Fruit fly (Drosophila melanogaster): Measurements from ENCODE around the gene CG33723.

CG33723 gene

DNA sequence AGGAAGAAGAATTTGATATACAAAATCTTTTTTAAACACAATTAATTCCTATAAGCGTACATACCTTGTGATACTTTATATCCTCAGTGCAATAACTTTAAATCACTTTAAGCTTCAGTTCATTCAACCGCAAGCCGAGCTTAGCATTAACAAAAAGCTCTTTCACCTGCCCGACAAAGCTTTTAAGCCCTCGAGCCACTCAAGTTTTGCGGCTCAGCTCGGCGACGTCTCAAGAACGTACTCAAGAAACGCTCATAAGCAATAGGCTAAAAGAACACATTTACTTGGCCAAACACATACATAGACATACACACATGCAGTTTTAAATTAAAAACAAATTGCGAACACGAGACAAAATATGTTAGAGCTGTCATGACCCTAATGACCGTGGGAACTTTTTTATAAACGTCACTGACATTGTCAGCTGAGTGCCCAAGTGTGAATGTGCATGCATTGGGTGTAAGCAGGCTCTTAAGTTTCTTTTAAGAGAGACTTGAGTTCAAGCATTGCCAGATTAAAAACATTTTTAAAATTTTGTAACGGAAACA, 5.9 kb upstream of the CG33723 start:
- TF ChIP-seq CG17801 (GFP tag; optimal IDR thresholded peaks at IDR 0.05; ENCODE audit: partially characterized antibody), result no peak

- no peak for TF ChIP-seq CG17801 (GFP tag; optimal IDR thresholded peaks at IDR 0.05; ENCODE audit: partially characterized antibody)
Observed at dm6 chr2L:9445753-9446152, 5.2 kb upstream of the CG33723 start.

dm6 chr2L:9442795-9443287, 2.3 kb upstream of the CG33723 start:
- TF ChIP-seq CG17801 (GFP tag; optimal IDR thresholded peaks at IDR 0.05; ENCODE audit: partially characterized antibody), result no peak

dm6 chr2L:9438227-9438626, 2.3 kb downstream of the CG33723 start:
- TF ChIP-seq CG17801 (GFP tag; optimal IDR thresholded peaks at IDR 0.05; ENCODE audit: partially characterized antibody), result peak; percentile 37

DNA sequence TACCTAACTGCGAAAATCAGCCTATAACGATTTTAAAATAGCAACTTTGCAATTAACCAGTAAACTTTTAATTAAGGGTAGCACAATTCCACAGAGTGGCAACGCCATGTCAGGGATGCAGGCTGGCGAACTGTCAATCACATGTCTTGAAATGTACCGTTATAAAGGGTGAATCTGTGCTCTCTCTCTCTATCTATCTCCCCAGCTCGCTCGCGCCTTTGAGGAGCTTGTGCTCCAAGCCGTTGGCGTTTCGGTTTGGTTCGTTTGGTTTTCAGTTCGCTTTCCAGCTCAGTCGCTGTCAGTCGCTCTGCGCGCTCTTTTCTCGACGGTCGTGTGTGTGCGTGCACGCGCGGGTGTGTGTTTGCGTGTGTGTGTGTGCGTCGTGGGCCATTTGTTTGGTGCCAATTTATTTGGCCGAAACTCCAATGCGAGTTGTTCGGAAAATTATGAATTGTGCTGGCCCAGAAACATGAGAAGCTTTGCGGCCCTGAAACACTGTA, 3.3 kb downstream of the CG33723 start, which contains the start of gene numb:
Gene numb, plus strand, starts transcription at position 254 of the 500 bp plus-strand sequence.
- peak; percentile 55 for TF ChIP-seq CG17801 (GFP tag; optimal IDR thresholded peaks at IDR 0.05; ENCODE audit: partially characterized antibody)

- TF ChIP-seq CG17801 (GFP tag; optimal IDR thresholded peaks at IDR 0.05; ENCODE audit: partially characterized antibody), result no peak
Observed at dm6 chr2L:9436504-9436903, 4.0 kb downstream of the CG33723 start, which contains the start of gene RpS28-like. Gene RpS28-like, plus strand, starts transcription at chr2L:9436804.

DNA sequence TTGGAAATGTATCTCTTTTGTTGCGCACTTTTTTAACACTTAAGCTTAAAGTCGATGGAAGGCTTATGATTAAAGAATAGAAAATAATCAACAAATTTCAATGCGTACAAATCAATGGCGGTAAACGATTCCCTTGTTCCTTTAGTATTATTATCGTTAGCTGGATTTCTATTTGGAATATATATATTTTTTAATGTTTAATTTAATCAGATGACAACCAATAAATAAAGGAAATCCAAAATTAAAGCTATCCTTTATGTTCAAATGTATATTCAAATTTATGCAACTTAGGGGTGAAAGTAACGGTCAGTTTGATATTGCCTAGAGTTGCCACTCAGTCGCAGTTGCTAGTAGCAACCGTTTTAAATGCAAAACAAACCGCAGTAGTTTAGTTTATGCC, 5.4 kb downstream of the CG33723 start, which contains the start of gene CG3769:
Gene CG3769, plus strand, starts transcription at position 301 of the 400 bp plus-strand sequence.
- no peak for TF ChIP-seq CG17801 (GFP tag; optimal IDR thresholded peaks at IDR 0.05; ENCODE audit: partially characterized antibody)

dm6 chr2L:9430992-9431602, 9.4 kb downstream of the CG33723 start, which contains the start of the genes FucTB and scat:
Gene FucTB, minus strand, starts transcription at chr2L:9431052.
Gene scat, plus strand, starts transcription at chr2L:9431405.
- TF ChIP-seq CG17801 (GFP tag; optimal IDR thresholded peaks at IDR 0.05; ENCODE audit: partially characterized antibody), result peak; percentile 85

DNA sequence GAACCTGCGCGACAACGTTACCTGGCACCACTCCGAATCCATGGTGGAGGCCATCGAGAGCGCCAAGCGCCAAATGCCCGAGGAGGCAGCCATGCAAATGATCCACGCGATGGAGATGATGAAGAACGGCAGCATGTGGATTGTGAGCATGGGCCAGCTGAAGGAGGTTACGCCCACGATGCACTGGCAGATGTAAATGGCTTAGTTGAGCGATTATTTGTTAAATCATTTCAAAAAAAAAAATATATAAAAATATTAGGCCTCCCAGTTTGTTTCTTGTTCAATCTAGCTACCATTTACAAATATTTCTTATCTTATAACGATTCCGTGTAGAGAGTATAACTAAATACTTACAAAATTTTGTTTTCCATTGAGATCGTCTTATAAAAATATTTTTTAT, 13.0 kb downstream of the CG33723 start, which contains the start of gene CG42847:
Gene CG42847, plus strand, starts transcription at position 301 of the 400 bp plus-strand sequence.
- no peak for TF ChIP-seq CG17801 (GFP tag; optimal IDR thresholded peaks at IDR 0.05; ENCODE audit: partially characterized antibody)

- TF ChIP-seq CG17801 (GFP tag; optimal IDR thresholded peaks at IDR 0.05; ENCODE audit: partially characterized antibody), result no peak
Observed at dm6 chr2L:9426534-9426933, 14.0 kb downstream of the CG33723 start, which contains the start of gene Fbp2. Gene Fbp2, plus strand, starts transcription at chr2L:9426784.

DNA sequence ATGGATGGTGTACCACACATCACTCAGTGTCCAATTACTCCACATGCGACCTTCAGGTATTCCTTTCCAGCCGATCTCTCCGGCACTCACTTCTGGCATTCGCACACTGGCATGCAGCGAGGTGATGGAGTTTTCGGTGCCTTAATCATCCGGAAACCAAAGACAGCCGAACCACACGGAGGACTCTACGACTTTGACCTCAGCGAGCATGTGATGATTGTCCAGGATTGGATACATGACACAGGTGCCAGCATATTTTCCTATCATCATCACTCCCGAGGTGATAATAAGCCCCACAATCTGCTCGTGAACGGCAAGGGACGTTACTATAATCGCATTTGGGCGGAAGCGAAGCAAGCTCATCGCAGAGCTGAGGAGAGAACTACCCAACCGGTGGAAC, 16.3 kb downstream of the CG33723 start:
- TF ChIP-seq CG17801 (GFP tag; optimal IDR thresholded peaks at IDR 0.05; ENCODE audit: partially characterized antibody), result no peak

- TF ChIP-seq CG17801 (GFP tag; optimal IDR thresholded peaks at IDR 0.05; ENCODE audit: partially characterized antibody), result no peak
Observed at dm6 chr2L:9421312-9421711, 19.2 kb downstream of the CG33723 start.

- no peak for TF ChIP-seq CG17801 (GFP tag; optimal IDR thresholded peaks at IDR 0.05; ENCODE audit: partially characterized antibody)
Observed at dm6 chr2L:9420660-9421059, 19.9 kb downstream of the CG33723 start.

DNA sequence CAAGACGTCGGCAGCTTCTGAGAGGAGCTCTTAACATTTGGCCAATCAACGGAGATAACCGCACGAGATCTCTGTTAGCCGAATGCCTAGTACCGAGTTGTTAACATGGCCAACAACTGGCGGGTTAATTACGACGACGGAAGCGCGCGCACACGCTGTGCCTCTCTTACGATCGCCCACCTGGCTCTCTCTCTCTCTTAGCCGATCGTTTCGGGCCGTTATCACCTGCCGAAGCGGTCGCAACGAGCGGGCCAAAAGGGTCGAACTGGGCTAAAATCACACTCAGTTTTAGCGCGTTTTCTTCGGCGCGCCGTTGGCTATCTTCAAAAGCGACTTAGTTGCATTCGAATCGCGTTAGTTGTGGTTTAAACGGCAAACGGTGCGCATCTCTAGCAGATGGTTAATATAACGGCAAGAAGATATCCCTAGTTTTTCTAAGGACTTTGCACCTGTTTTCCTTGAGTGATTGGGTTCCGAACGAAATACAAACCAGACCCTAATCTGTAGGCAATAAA, 24.2 kb downstream of the CG33723 start, which contains the start of gene Mco1:
Gene Mco1, plus strand, starts transcription at position 345 of the 515 bp plus-strand sequence.
- no peak for TF ChIP-seq CG17801 (GFP tag; optimal IDR thresholded peaks at IDR 0.05; ENCODE audit: partially characterized antibody)

- TF ChIP-seq CG17801 (GFP tag; optimal IDR thresholded peaks at IDR 0.05; ENCODE audit: partially characterized antibody), result no peak
Observed at dm6 chr2L:9415053-9415452, 25.5 kb downstream of the CG33723 start, which contains the start of gene Shawl. Gene Shawl, minus strand, starts transcription at chr2L:9415156.

DNA sequence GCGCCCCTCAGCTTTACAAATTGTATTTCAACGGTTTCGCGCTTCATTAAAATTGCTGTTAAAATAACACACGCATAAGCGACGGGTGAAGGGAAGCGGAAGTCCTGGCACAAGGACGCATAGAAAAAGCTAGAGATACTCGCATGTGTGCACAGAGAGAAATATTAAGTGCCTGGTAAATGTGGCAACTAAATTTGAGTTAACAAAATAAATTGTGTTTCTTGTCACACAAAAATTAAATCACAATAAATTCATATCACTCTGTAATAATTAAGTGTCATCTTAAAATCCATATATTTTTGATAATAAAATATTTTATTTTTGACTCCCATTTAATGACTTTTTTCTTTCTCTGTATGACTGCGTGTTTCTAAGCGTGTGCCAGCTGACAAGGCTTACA, 40.4 kb downstream of the CG33723 start:
- no peak for TF ChIP-seq CG17801 (GFP tag; optimal IDR thresholded peaks at IDR 0.05; ENCODE audit: partially characterized antibody)

All from ovary, adult (tissue).